Fruit fly (Drosophila melanogaster): ENCODE measurements around the gene CG12539.

DNA sequence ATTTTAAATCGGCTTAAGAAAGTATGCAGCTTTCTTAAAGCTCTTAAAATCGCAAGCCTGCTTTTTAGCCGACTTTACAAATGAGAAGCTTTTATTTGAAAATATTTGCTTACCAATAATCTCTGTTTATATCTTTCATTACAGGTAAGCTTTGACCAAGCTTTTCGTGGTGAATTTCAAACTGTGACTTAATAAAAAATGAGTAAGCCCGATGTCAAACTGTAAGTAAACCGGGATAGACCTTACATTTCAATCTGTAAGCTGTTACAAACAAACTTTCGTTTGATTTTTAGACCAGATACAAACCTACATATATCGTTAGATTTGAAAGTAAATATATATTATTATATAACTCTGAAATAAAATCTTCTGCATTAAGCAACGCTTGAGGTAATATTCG, 41.0 kb upstream of the CG12539 start:
- no peak for TF ChIP-seq CG6854 (GFP tag; optimal IDR thresholded peaks at IDR 0.05)
- no peak for TF ChIP-seq Sox14 (GFP tag; optimal IDR thresholded peaks at IDR 0.05)
- no peak for TF ChIP-seq vri (GFP tag; optimal IDR thresholded peaks at IDR 0.05)

Measured in whole organism, prepupa.